Worm (Caenorhabditis elegans) whole organism, early embryonic: ENCODE results near the gene nspc-5.

Experiments used
- aly-1 ChIP-seq: sonication (generic microtip); optimal IDR thresholded peaks from 2 replicates; lab custom pipeline; 2016; ENCODE audit warnings: missing genetic modification characterization, missing compliant biosample characterization
- ama-1 ChIP-seq: fragments of 150-350 bp; optimal IDR thresholded peaks from 2 replicates; lab custom pipeline; 2014
- hmbx-1 ChIP-seq: sonication (generic microtip); optimal IDR thresholded peaks from 2 replicates; lab custom pipeline; 2016; ENCODE audit warnings: mild to moderate bottlenecking, missing genetic modification characterization, missing compliant biosample characterization
- hmg-4 ChIP-seq: fragments of 200-800 bp; sonication (Bioruptor generic); optimal IDR thresholded peaks from 2 replicates; lab custom pipeline; 2018; ENCODE audit warnings: mild to moderate bottlenecking, missing genetic modification characterization, missing compliant biosample characterization
- hnd-1 ChIP-seq: sonication (generic microtip); optimal IDR thresholded peaks from 2 replicates; lab custom pipeline; 2016; ENCODE audit warnings: missing genetic modification characterization, missing compliant biosample characterization
- tra-4 ChIP-seq: sonication (generic microtip); optimal IDR thresholded peaks from 2 replicates; lab custom pipeline; 2017; ENCODE audit warnings: missing genetic modification characterization, missing compliant biosample characterization

DNA sequence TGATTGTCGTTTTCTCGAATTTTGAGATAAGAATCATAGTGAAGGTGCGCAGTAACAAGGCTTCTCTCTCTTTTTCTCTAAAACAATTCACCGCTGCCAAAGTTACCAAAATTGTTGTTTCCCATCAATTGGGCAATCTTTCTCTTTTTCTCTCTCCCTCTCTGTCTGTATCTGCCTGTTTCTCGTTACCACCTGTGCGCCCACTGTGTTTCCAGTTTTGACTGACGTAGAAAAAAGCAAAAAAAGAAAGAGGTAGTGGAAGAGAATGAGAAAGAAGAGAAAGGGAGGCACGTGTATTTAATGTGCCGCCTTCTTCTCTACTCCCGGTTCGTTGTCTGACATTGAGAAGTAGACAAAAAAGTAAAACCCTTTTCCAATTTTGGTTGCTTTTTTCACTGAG lies 11.6 kb downstream of the nspc-5 start:
- no peak for TF ChIP-seq hmbx-1 (tag; lab: Kevin White, UChicago)
- no peak for TF ChIP-seq hnd-1 (tag; lab: Kevin White, UChicago)
- TF ChIP-seq hmg-4 (GFP tag; lab: Kevin White, UChicago): no peak
- TF ChIP-seq tra-4: no peak
- no peak for TF ChIP-seq ama-1 (lab: Kevin White, UChicago)
- TF ChIP-seq aly-1: no peak
